Worm (Caenorhabditis elegans) whole organism, L4/young adult: Measurements from ENCODE around the gene nhr-254.

ENCODE experiments used
- W03F9.2 ChIP-seq: fragments of 150-350 bp; optimal IDR thresholded peaks from 2 replicates; lab custom pipeline; 2014; ENCODE audit warnings: missing biosample characterization, missing genetic modification characterization
- dao-5 ChIP-seq: sonication (generic microtip); optimal IDR thresholded peaks from 2 replicates; lab custom pipeline; 2016; ENCODE audit warnings: missing genotype, missing genetic modification characterization, moderate library complexity, missing compliant biosample characterization
- him-1 ChIP-seq: sonication (generic microtip); optimal IDR thresholded peaks from 2 replicates; lab custom pipeline; 2016; ENCODE audit warnings: missing genotype, missing genetic modification reagents, missing genetic modification characterization, missing compliant biosample characterization

nhr-254 gene

DNA sequence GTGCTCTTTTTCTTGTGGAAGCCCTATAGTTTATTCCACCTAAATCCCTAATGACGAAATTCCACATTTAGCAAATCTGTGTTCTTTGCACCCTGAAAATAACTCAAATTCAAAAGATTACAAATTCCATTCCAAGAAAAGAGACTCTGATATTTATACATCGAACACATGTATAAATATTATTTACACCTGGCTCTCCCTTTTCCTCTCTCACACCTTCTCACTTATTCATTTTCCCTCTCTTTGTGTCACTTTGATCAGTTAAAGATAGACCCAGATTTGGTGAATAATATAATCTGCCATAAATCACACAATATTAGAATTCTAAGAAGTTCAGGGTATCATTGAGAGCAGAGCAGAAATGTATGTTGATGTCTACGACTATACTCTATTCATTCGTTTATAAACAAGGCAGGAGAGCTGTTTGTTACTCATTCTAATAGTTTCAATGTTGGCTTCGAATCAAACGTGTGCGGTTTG lies at the start of gene nhr-254:
Gene nhr-254, plus strand, starts transcription at position 430 of the 480 bp plus-strand sequence.
- TF ChIP-seq him-1 (tag; lab: Kevin White, UChicago) (no peak), W03F9.2 (tag; lab: Kevin White, UChicago) (no peak)

DNA sequence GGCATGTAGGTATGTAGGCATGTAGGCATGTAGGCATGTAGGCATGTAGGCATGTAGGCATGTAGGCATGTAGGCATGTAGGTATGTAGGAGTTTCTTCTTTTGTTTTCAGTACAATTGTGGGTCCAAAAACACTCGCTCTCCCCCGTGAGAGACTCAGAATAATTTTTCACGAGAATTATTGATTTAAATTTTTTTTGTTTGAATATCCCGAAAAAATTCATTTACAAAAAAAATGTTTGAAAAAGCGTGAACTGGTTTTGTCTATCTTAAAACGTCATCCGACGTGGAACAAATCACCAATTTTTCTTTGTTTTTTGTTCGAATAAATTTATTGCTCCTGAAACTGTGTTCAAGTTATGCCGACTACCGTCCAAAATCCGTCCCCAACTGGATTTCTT lies 49.3 kb upstream of the nhr-254 start, which contains the start of gene wago-10:
Gene wago-10, plus strand, starts transcription at position 301 of the 400 bp plus-strand sequence.
- no peak for TF ChIP-seq W03F9.2 (tag; lab: Kevin White, UChicago)
- no peak for TF ChIP-seq him-1 (tag; lab: Kevin White, UChicago)
- TF ChIP-seq dao-5 (tag; lab: Kevin White, UChicago) = no peak

DNA sequence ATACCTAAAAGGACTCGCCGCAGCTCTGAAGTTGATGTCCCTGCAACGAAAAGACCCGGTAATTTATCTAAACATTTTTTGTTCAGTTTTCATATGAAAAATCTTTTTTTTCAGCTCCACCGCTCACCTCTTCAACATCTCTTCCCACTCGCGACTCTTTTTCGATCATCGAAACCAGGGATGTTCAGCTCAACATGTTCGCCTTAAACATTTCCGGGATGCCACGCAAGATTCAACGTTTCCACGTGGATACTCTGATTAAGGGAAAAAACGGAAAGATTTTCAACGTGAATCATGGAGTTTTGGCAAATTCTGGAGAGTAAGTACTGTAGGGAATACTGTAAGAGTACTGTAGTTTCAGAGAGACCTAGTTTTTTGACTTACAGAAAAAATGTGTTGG lies 48.9 kb upstream of the nhr-254 start:
- TF ChIP-seq dao-5 (tag; lab: Kevin White, UChicago) = no peak
- TF ChIP-seq him-1 (tag; lab: Kevin White, UChicago) = no peak
- TF ChIP-seq W03F9.2 (tag; lab: Kevin White, UChicago) = no peak

DNA sequence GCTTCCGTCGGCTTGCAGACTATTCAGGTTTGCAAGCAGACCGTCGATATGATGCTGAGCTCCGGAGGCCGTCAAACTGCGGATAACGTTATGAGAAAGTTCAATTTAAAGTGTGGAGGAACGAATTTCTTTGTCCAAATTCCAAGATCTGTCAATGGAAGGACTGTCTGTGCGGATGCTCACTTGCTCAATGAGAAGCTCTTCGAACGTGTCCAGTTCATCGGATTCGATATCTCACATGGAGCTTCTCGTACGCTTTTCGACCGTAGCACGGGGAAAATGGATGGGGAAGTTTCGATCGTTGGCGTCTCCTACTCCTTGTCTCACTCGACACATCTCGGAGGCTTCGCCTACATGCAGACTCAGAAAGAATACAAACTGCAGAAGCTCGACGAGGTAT lies 46.4 kb upstream of the nhr-254 start:
- TF ChIP-seq him-1 (tag; lab: Kevin White, UChicago) = no peak
- no peak for TF ChIP-seq dao-5 (tag; lab: Kevin White, UChicago)
- no peak for TF ChIP-seq W03F9.2 (tag; lab: Kevin White, UChicago)

DNA sequence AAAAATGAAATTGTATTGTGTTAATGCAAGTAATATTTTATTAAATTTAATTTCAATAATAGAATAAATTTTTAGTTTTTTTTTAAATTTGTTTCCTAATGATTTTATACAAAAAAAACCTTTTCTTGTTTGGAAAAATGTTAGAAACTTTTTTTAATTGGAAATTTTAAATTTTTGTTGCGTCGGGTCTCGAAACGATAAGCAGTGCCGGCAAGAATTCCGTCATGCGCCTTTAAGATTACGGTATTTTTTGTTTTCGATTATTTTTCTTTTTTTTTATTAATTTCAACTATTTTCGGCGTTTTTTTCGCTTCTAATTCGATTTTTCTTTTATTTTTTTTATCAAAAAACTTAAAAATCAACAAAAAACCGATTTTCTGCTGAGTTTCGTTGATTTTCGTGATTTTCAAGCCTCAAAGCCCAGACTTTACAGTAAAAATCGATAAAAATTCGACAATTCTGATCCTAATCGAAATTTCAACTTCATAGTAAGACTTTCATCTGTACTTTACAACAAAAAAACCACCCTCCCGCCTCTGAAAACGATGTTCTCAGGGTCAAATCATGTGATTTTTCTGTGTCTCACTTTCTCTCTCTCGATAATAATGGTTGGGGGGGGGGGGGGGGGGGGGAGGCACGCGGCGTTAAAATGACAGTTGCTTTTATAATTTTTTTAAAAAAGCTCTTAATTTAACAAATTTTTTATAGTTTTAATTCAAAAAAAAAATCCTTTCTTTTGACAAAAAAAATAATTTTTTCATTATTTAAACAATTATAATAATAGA lies 44.7 kb upstream of the nhr-254 start:
- TF ChIP-seq him-1 (tag; lab: Kevin White, UChicago) (no peak), W03F9.2 (tag; lab: Kevin White, UChicago) (no peak), dao-5 (tag; lab: Kevin White, UChicago) (no peak)

DNA sequence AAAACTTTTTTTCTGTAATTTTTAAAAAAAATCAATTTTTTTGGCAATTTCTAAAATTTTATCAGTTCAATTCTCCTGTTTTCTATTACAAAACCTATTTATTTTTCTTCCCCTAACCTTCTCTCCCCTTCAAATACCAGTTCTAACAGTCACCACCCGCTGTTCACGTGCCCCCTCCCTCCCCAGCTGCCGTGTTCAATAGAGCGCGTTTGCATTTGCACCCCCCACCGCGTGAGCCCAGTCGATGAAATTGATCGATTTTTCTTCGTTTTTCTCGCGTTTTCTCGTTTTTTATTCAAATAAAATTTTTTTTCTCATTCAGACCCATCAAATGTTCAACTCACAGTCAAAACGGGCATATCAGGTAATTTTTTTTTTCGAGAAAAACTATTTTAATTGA lies 43.4 kb upstream of the nhr-254 start, which contains the start of gene atg-9:
Gene atg-9, plus strand, starts transcription at position 332 of the 400 bp plus-strand sequence.
- TF ChIP-seq him-1 (tag; lab: Kevin White, UChicago) = no peak
- no peak for TF ChIP-seq dao-5 (tag; lab: Kevin White, UChicago)
- peak; percentile 63 for TF ChIP-seq W03F9.2 (tag; lab: Kevin White, UChicago)

DNA sequence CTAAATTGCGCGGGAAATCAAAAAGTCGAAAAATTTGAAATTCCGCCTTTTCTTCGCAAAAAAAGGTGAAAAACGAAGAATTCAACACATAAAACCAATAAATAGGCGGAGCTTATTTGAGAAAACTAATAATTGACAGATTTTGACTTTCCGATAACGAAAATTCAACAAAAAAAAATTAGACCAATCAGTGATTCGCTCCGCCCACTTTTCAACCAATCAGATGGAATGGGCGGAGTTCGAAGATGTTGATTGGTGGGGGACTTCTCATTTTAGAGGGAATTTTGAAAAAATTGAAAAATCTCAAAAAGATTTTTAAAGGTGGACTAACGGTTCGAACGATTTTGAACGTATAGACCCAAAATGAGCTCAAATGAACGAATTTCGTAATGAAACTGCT lies 41.6 kb upstream of the nhr-254 start:
- TF ChIP-seq dao-5 (tag; lab: Kevin White, UChicago) = no peak
- no peak for TF ChIP-seq him-1 (tag; lab: Kevin White, UChicago)
- no peak for TF ChIP-seq W03F9.2 (tag; lab: Kevin White, UChicago)

DNA sequence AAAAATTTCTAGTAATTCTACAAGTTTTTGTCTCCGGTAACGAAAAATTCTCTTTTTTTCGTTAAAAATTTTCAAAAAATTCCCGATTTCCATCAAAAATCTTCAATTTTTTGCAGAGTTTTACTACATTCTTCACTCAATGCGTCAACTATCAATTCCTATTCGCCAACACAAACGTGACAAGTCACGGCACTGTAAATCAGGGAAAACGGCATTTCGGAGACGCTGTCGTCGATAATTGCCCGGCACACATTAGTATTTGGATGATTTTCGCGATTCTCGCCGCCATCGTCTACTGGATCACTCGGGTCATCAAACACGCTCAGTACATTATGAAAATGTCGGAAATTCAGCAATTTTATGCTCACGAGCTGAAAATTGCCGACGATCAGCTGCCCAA lies 40.6 kb upstream of the nhr-254 start:
- TF ChIP-seq him-1 (tag; lab: Kevin White, UChicago) (no peak), dao-5 (tag; lab: Kevin White, UChicago) (no peak), W03F9.2 (tag; lab: Kevin White, UChicago) (no peak)

DNA sequence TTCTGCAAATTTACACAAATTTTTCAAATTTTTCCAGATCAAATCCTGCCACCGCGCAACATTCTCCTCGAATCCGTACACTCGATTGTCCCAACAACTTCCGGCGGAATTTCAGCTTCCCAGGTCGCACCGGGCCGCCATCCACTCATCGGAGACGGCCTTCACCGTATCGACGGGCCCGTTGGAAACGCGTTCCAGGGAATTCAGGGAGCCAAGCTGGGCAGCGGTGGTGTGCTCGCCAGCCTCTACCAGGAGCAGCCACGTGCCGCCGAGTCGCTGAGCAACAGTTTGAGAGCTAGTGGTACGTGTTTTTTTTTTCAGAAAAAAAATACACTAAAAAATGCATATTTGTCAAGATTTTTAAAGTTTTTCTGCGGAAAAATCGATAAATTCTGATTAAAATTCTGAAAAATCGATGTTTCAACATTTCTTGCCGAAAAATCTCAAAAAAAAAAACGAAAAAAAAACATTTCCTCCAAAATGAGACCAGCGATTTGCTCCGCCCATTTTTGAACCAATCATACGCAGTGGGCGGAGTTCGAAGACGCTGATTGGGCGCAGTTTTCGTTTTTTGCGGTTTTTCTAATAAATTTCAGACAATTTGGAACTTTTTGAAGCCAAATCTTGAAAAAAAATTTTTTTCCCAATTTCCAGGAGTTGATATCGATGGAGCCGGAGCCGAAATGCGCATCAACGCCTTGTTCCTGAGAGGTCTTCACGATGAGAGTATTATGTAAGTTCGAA lies 35.3 kb upstream of the nhr-254 start:
- no peak for TF ChIP-seq dao-5 (tag; lab: Kevin White, UChicago)

DNA sequence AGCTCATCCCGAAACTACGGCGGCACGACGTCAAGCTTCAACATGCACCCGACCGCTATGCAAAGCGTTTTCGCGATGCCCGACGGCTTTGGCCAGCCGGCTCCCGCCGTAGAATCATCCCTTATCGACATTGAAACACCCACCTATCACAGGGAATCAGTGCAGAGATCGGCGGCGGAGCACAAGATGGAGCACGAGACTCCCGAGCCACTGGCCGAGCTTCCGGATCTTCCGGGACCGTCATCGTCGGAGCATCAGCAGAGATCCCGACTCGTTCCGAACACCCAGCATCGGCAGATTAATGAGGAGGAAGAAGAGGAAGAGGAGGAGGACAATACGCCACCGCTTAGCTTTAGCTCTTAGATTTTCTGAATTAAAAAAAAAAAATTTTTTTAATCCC lies 34.0 kb upstream of the nhr-254 start:
- TF ChIP-seq dao-5 (tag; lab: Kevin White, UChicago) (no peak), him-1 (tag; lab: Kevin White, UChicago) (no peak), W03F9.2 (tag; lab: Kevin White, UChicago) (no peak)

DNA sequence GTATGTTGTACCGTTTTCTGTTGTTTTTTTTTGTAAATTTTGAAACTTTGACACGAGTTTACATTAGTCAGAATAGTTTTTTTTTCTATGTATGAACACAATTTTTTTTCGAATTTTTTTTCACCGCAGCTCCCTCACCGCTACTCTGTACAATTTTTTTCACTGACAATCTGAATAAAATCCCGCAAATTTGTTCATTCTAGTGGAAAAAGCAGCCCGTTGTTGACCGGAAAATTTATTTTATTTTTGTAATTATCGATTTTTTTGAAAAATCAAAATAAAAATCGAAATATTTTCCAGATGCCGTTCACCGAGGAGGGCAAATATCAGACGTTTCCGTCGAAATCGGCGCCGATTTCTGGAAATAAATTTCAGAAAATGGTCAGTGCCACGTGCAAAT lies 33.0 kb upstream of the nhr-254 start, which contains the start of gene T22H9.1:
Gene T22H9.1, plus strand, starts transcription at position 301 of the 400 bp plus-strand sequence.
- TF ChIP-seq W03F9.2 (tag; lab: Kevin White, UChicago) (no peak), dao-5 (tag; lab: Kevin White, UChicago) (no peak), him-1 (tag; lab: Kevin White, UChicago) (no peak)

DNA sequence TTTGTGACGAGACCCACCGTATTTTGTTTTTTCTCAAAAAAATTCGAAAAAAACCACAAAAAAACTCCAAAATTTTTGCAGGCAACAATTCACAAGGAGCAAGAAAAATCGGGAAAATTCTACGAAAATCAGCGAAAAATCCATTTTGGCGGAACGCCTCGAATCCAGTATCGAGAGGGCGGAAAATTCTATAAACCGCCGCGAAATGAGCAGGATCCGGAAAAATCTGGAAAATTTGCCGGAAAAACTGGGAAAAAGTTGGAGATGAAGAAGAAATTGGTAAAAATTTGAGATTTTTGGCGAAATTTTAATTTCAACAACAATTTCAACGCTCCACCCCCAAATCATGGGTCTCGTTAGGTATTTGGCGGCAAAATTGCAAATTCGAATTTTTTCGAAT lies 32.4 kb upstream of the nhr-254 start:
- TF ChIP-seq him-1 (tag; lab: Kevin White, UChicago) (no peak), W03F9.2 (tag; lab: Kevin White, UChicago) (no peak), dao-5 (tag; lab: Kevin White, UChicago) (no peak)

DNA sequence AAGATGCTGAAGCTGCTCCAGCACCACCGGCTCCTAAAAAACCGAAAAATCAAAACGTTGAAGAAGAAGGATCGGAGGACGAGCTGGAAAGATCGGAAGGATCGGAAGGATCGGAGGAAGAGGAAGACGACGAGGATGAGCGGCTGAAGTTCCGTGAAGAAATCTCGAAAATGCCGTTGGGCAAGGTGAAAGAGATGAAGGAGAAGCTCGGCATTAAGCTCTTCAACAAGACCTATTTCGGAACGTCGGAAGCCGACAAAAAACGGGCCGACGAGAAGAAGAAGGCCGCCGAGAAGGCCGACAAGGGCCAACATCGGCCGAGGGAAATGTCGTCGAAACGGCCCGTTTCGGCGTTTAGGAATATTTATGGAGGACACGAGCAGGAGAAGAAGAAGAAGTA lies 31.1 kb upstream of the nhr-254 start:
- TF ChIP-seq him-1 (tag; lab: Kevin White, UChicago) (no peak), W03F9.2 (tag; lab: Kevin White, UChicago) (no peak), dao-5 (tag; lab: Kevin White, UChicago) (no peak)
